Worm (Caenorhabditis elegans) whole organism, L1 larva: ENCODE results near the gene hbl-1.
A peak's percentile ranks its signal among the peaks of the same experiment; 100 is the strongest.

Experiments used
- C16A3.4 ChIP-seq: fragments of 150-350 bp; optimal IDR thresholded peaks from 2 replicates; lab custom pipeline; 2014; ENCODE audit warnings: missing biosample characterization, missing genetic modification characterization
- F16B12.6 ChIP-seq: fragments of 150-350 bp; optimal IDR thresholded peaks from 2 replicates; lab custom pipeline; 2014; ENCODE audit warnings: missing biosample characterization, missing genetic modification characterization
- aha-1 ChIP-seq: fragments of 150-350 bp; optimal IDR thresholded peaks from 2 replicates; lab custom pipeline; 2014; ENCODE audit warnings: missing biosample characterization, missing genetic modification characterization
- blmp-1 ChIP-seq: fragments of 150-350 bp; optimal IDR thresholded peaks from 2 replicates; lab custom pipeline; 2014; ENCODE audit warnings: missing biosample characterization, missing genetic modification characterization
- ceh-8 ChIP-seq: fragments of 200-800 bp; sonication (Bioruptor generic); optimal IDR thresholded peaks from 2 replicates; lab custom pipeline; 2018; ENCODE audit warnings: mild to moderate bottlenecking, missing genetic modification characterization, moderate library complexity, missing compliant biosample characterization
- ceh-90 ChIP-seq: sonication (generic microtip); optimal IDR thresholded peaks from 2 replicates; lab custom pipeline; 2016; ENCODE audit warnings: missing genetic modification characterization, missing compliant biosample characterization
- dsc-1 ChIP-seq: sonication (generic microtip); optimal IDR thresholded peaks from 2 replicates; lab custom pipeline; 2016; ENCODE audit warnings: mild to moderate bottlenecking, missing genetic modification characterization, missing compliant biosample characterization
- efl-1 ChIP-seq, 4 experiments: fragments of 150-350 bp; optimal IDR thresholded peaks in 3 of 4; peaks in 1 of 4; 1 replicate in 1 of 4; 2 replicates in 3 of 4; lab custom pipeline; 2014; ENCODE audit warnings: missing biosample characterization in 2 of 4, missing genetic modification characterization in 2 of 4, missing genetic modification reagents in 2 of 4
- efl-3 ChIP-seq: fragments of 200-800 bp; sonication (Bioruptor generic); optimal IDR thresholded peaks from 2 replicates; lab custom pipeline; 2018; ENCODE audit warnings: mild to moderate bottlenecking, missing genetic modification characterization, missing compliant biosample characterization
- egl-13 ChIP-seq: sonication (generic microtip); optimal IDR thresholded peaks from 2 replicates; lab custom pipeline; 2016; ENCODE audit warnings: missing genotype, missing genetic modification reagents, missing genetic modification characterization, missing compliant biosample characterization
- elt-2 ChIP-seq: sonication (generic microtip); optimal IDR thresholded peaks from 2 replicates; lab custom pipeline; 2016; ENCODE audit warnings: missing genetic modification characterization, mild to moderate bottlenecking, inconsistent platforms, missing compliant biosample characterization, missing genetic modification reagents
- fkh-8 ChIP-seq: sonication (generic microtip); optimal IDR thresholded peaks from 2 replicates; lab custom pipeline; 2016; ENCODE audit warnings: mild to moderate bottlenecking, missing genetic modification characterization, missing compliant biosample characterization
- fos-1 ChIP-seq: fragments of 150-350 bp; optimal IDR thresholded peaks from 2 replicates; lab custom pipeline; 2014; ENCODE audit warnings: missing biosample characterization, missing genetic modification characterization
- grh-1 ChIP-seq: fragments of 200-800 bp; sonication (Bioruptor generic); IDR thresholded peaks from 2 replicates; pipeline ENCODE4 v1.3.6; 2022; ENCODE audit warnings: missing genetic modification reagents, missing genetic modification characterization, missing compliant biosample characterization
- hlh-4 ChIP-seq: sonication (generic microtip); optimal IDR thresholded peaks from 2 replicates; lab custom pipeline; 2016; ENCODE audit warnings: mild to moderate bottlenecking, missing genetic modification characterization, missing compliant biosample characterization
- isw-1 ChIP-seq: fragments of 200-800 bp; sonication (Bioruptor generic); IDR thresholded peaks from 2 replicates; pipeline ENCODE4 v1.3.6; 2022; ENCODE audit warnings: missing genetic modification characterization, missing compliant biosample characterization
- jun-1 ChIP-seq: fragments of 150-350 bp; optimal IDR thresholded peaks from 2 replicates; lab custom pipeline; 2014; ENCODE audit warnings: missing biosample characterization, missing genetic modification reagents, missing genetic modification characterization
- lin-14 ChIP-seq: fragments of 200-800 bp; sonication (Bioruptor generic); optimal IDR thresholded peaks from 2 replicates; lab custom pipeline; 2018; ENCODE audit warnings: mild to moderate bottlenecking, missing genetic modification characterization, moderate library complexity, missing compliant biosample characterization
- lin-15B ChIP-seq: fragments of 150-350 bp; sonication (generic microtip); optimal IDR thresholded peaks from 3 replicates; lab custom pipeline; 2014; ENCODE audit warnings: missing biosample characterization, missing genetic modification characterization
- lin-35 ChIP-seq, 2 experiments: fragments of 150-350 bp; optimal IDR thresholded peaks; 2 replicates each; lab custom pipeline; 2014; ENCODE audit warnings: missing biosample characterization in 2 of 2, missing genetic modification characterization in 2 of 2, missing genetic modification reagents in 2 of 2
- lsy-2 ChIP-seq, 2 experiments: fragments of 150-350 bp; optimal IDR thresholded peaks; 2 replicates each; lab custom pipeline; 2014; ENCODE audit warnings: missing biosample characterization in 2 of 2, missing genetic modification characterization in 2 of 2
- mdl-1 ChIP-seq, 2 experiments: fragments of 150-350 bp; optimal IDR thresholded peaks; 2 replicates each; lab custom pipeline; 2014 to 2017; ENCODE audit warnings: missing biosample characterization in 2 of 2, missing genetic modification characterization in 2 of 2, inconsistent platforms in 1 of 2
- mef-2 ChIP-seq: fragments of 150-350 bp; optimal IDR thresholded peaks from 2 replicates; lab custom pipeline; 2014; ENCODE audit warnings: missing biosample characterization, missing genetic modification characterization
- mep-1 ChIP-seq: fragments of 150-350 bp; optimal IDR thresholded peaks from 2 replicates; lab custom pipeline; 2014; ENCODE audit warnings: missing biosample characterization, missing genetic modification characterization
- nhr-12 ChIP-seq: sonication (generic microtip); optimal IDR thresholded peaks from 2 replicates; lab custom pipeline; 2017; ENCODE audit warnings: missing biosample characterization, missing genetic modification characterization
- nhr-20 ChIP-seq: sonication (generic microtip); optimal IDR thresholded peaks from 2 replicates; lab custom pipeline; 2016; ENCODE audit warnings: mild to moderate bottlenecking, missing genetic modification characterization, missing compliant biosample characterization
- nhr-47 ChIP-seq: sonication (generic microtip); optimal IDR thresholded peaks from 2 replicates; lab custom pipeline; 2016; ENCODE audit warnings: mild to moderate bottlenecking, missing genetic modification characterization, moderate library complexity, missing compliant biosample characterization
- nhr-71 ChIP-seq: sonication (generic microtip); optimal IDR thresholded peaks from 2 replicates; lab custom pipeline; 2016; ENCODE audit warnings: mild to moderate bottlenecking, missing genetic modification characterization, moderate library complexity, missing compliant biosample characterization
- nhr-85 ChIP-seq: sonication (generic microtip); peaks from one replicate; lab custom pipeline; 2016; ENCODE audit warnings: missing genetic modification characterization, inconsistent platforms, missing compliant biosample characterization
- pqm-1 ChIP-seq: sonication (generic microtip); optimal IDR thresholded peaks from 3 replicates; lab custom pipeline; 2017; ENCODE audit warnings: missing biosample characterization, missing genetic modification characterization
- rnt-1 ChIP-seq: sonication (generic microtip); optimal IDR thresholded peaks from 2 replicates; lab custom pipeline; 2016; ENCODE audit warnings: mild to moderate bottlenecking, missing genetic modification characterization, moderate library complexity, missing compliant biosample characterization
- snpc-4 ChIP-seq: fragments of 150-350 bp; optimal IDR thresholded peaks from 2 replicates; lab custom pipeline; 2014; ENCODE audit warnings: missing biosample characterization, missing genetic modification characterization
- sox-4 ChIP-seq: sonication (generic microtip); optimal IDR thresholded peaks from 2 replicates; lab custom pipeline; 2016; ENCODE audit warnings: missing genetic modification characterization, missing compliant biosample characterization
- swsn-7 ChIP-seq: sonication (generic microtip); optimal IDR thresholded peaks from 2 replicates; lab custom pipeline; 2016; ENCODE audit warnings: missing genetic modification characterization, missing compliant biosample characterization
- tbx-2 ChIP-seq: sonication (generic microtip); optimal IDR thresholded peaks from 2 replicates; lab custom pipeline; 2016; ENCODE audit warnings: missing genetic modification characterization, missing compliant biosample characterization
- unc-130 ChIP-seq: fragments of 150-350 bp; optimal IDR thresholded peaks from 2 replicates; lab custom pipeline; 2017; ENCODE audit warnings: missing biosample characterization, missing genetic modification characterization, inconsistent platforms
- unc-86 ChIP-seq: sonication (generic microtip); optimal IDR thresholded peaks from 2 replicates; lab custom pipeline; 2016; ENCODE audit warnings: missing genetic modification characterization, missing compliant biosample characterization
- xbp-1 ChIP-seq: sonication (generic microtip); optimal IDR thresholded peaks from 2 replicates; lab custom pipeline; 2016; ENCODE audit warnings: missing genetic modification characterization, missing compliant biosample characterization
- ztf-4 ChIP-seq: fragments of 150-350 bp; optimal IDR thresholded peaks from 2 replicates; lab custom pipeline; 2014; ENCODE audit warnings: missing biosample characterization, missing genetic modification characterization

hbl-1 gene

ce11 chrX:5811997-5812562 is 9.9 kb upstream of the hbl-1 start (continued):
- peak; percentile 71 for TF ChIP-seq nhr-47 (tag; lab: Kevin White, UChicago)
- TF ChIP-seq lin-15B = no peak
- TF ChIP-seq hlh-4 = no peak
- peak; percentile 40 to 49 for TF ChIP-seq lsy-2 (tag; optimal IDR thresholded peaks at IDR 0.05; lab: Kevin White, UChicago)
- peak; percentile 92 for TF ChIP-seq lin-14 (GFP tag; lab: Kevin White, UChicago)
- no peak for TF ChIP-seq efl-1 (optimal IDR thresholded peaks at IDR 0.05; lab: Kevin White, UChicago)
- TF ChIP-seq efl-1 (GFP tag; optimal IDR thresholded peaks at IDR 0.05 in 1 of 2; lab: Kevin White, UChicago) = peak in 1 of 2 experiments; percentile 16
- TF ChIP-seq unc-86 (tag; lab: Kevin White, UChicago) = peak; percentile 28
- TF ChIP-seq nhr-20 (tag; lab: Kevin White, UChicago) = peak; percentile 50
- TF ChIP-seq C16A3.4 = peak; percentile 41
- no peak for TF ChIP-seq grh-1 (GFP tag; lab: Robert Waterston, UW)
- peak in 1 of 2 experiments; percentile 47 for TF ChIP-seq mdl-1 (tag; optimal IDR thresholded peaks at IDR 0.05; lab: Kevin White, UChicago)
- TF ChIP-seq dsc-1 (tag; lab: Kevin White, UChicago) = peak; percentile 28
- TF ChIP-seq lin-35 (GFP tag; optimal IDR thresholded peaks at IDR 0.05; lab: Kevin White, UChicago) = peak in 1 of 2 experiments; percentile 22
- TF ChIP-seq egl-13 (tag; lab: Kevin White, UChicago) = peak; percentile 56
- TF ChIP-seq tbx-2 (tag; lab: Kevin White, UChicago) = peak; percentile 50
- no peak for TF ChIP-seq nhr-12 (tag; lab: Kevin White, UChicago)
- TF ChIP-seq efl-3 (GFP tag; lab: Kevin White, UChicago) = peak; percentile 29
- peak; percentile 64 for TF ChIP-seq rnt-1
- peak; percentile 27 for TF ChIP-seq mef-2
- TF ChIP-seq ceh-8 (GFP tag; lab: Kevin White, UChicago) = no peak
- TF ChIP-seq, all 84 proteins: peak for 28

DNA sequence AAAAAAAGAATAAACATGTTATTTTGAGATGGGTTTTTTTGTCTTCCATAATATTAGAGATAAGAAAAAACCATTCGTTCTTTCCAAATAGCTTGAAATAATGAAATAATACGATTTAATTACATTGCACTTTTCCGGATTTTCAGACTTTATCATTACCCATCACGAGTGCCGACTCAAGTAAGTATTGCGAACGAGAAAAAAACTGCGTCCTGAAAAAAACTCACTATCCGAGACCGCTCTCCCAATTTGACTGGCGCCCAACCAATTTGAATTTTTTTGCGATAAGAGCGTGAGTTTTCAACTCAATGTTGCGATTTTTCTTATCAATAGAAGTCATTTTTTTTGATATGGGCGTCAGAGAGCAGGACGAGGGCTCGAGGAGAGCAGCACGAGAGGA is 8.9 kb upstream of the hbl-1 start:
- TF ChIP-seq elt-2 = peak; percentile 83
- no peak for TF ChIP-seq efl-1 (optimal IDR thresholded peaks at IDR 0.05; lab: Kevin White, UChicago)
- TF ChIP-seq efl-1 (GFP tag; optimal IDR thresholded peaks at IDR 0.05 in 1 of 2; lab: Kevin White, UChicago) = no peak
- no peak for TF ChIP-seq sox-4 (tag; lab: Kevin White, UChicago)
- TF ChIP-seq nhr-85 (tag; lab: Kevin White, UChicago) = no peak

DNA sequence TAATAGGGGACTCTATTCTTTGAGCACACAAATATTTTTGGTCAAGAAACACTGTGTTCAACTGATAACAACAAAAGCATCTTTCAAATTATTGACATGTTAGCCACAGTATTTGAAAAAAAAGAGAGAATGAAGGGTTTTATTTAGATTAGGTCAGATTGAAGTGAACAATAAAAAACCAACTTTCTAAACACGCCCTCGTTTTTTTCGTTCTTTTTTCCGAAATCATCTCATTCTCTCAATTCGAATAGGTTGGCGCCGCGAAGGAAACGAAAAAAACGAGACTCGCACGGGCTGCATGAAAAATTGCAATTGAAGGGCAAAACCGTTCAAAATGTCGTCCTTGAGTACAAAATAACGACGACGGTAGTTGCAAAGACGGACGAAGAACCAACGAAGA is 7.6 kb upstream of the hbl-1 start:
- TF ChIP-seq nhr-85 (tag; lab: Kevin White, UChicago) (peak; percentile 84), ceh-90 (tag; lab: Kevin White, UChicago) (no peak), unc-130 (tag; lab: Kevin White, UChicago) (no peak), xbp-1 (no peak), lin-14 (GFP tag; lab: Kevin White, UChicago) (peak; percentile 70), tbx-2 (tag; lab: Kevin White, UChicago) (no peak), fos-1 (tag; lab: Kevin White, UChicago) (no peak), isw-1 (GFP tag; lab: Robert Waterston, UW) (no peak), ztf-4 (no peak), mef-2 (no peak), lsy-2 (tag; optimal IDR thresholded peaks at IDR 0.05; lab: Kevin White, UChicago) (no peak), blmp-1 (peak; percentile 62), C16A3.4 (no peak)

ce11 chrX:5815343-5815742 is 6.6 kb upstream of the hbl-1 start:
- TF ChIP-seq pqm-1 (tag; lab: Kevin White, UChicago) (no peak), lin-14 (GFP tag; lab: Kevin White, UChicago) (peak; percentile 31), jun-1 (tag; lab: Kevin White, UChicago) (no peak), fkh-8 (tag; lab: Kevin White, UChicago) (no peak), swsn-7 (tag; lab: Kevin White, UChicago) (no peak), snpc-4 (tag; lab: Kevin White, UChicago) (no peak), aha-1 (tag; lab: Kevin White, UChicago) (no peak), nhr-71 (peak; percentile 49), grh-1 (GFP tag; lab: Robert Waterston, UW) (no peak), rnt-1 (peak; percentile 64), F16B12.6 (tag; lab: Kevin White, UChicago) (no peak), mep-1 (tag; lab: Kevin White, UChicago) (no peak), ceh-8 (GFP tag; lab: Kevin White, UChicago) (no peak)
